Worm (Caenorhabditis elegans): Measurements from ENCODE around the gene C45G9.5.

C45G9.5 gene

ce11 chrIII:5018116-5018689, 29.7 kb upstream of the C45G9.5 start, which contains the start of gene wip-1:
TSS of gene wip-1 (plus strand) at chrIII:5018639.
- TF ChIP-seq daf-8 (GFP tag; IDR thresholded peaks at IDR 0.05) (no peak), lir-3 (tag; optimal IDR thresholded peaks at IDR 0.05) (peak; percentile 52), attf-4 (tag; optimal IDR thresholded peaks at IDR 0.05) (peak; percentile 3), lin-13 (GFP tag; optimal IDR thresholded peaks at IDR 0.05) (peak; percentile 97), jun-1 (tag; optimal IDR thresholded peaks at IDR 0.05) (peak; percentile 95), T20F7.1 (GFP tag; optimal IDR thresholded peaks at IDR 0.05) (peak; percentile 95), nhr-48 (tag; optimal IDR thresholded peaks at IDR 0.05) (peak; percentile 91), snpc-1.2 (GFP tag; IDR thresholded peaks at IDR 0.05) (peak; percentile 78), saeg-2 (GFP tag; IDR thresholded peaks at IDR 0.05) (peak; percentile 87; the same call in 1 of the 2 replicates), lin-39 (tag; optimal IDR thresholded peaks at IDR 0.05) (peak; percentile 55), cey-2 (tag; optimal IDR thresholded peaks at IDR 0.05; ENCODE audit: borderline replicate concordance, insufficient read depth) (peak; percentile 57), arid-1 (GFP tag; conservative IDR thresholded peaks at IDR 0.05) (peak; percentile 98), mes-2 (tag; optimal IDR thresholded peaks at IDR 0.05; ENCODE audit: poor library complexity, severe bottlenecking) (peak; percentile 96), ceh-20 (GFP tag; IDR thresholded peaks at IDR 0.05) (peak; percentile 95), unc-130 (GFP tag; optimal IDR thresholded peaks at IDR 0.05) (peak; percentile 97), dve-1 (tag; optimal IDR thresholded peaks at IDR 0.05; ENCODE audit: insufficient read depth) (peak; percentile 100), snpc-4 (tag; optimal IDR thresholded peaks at IDR 0.05) (peak; percentile 52), ceh-28 (tag; optimal IDR thresholded peaks at IDR 0.05) (peak; percentile 38), madf-5 (GFP tag; IDR thresholded peaks at IDR 0.05) (peak in 1 of 2 experiments; percentile 90; a peak in 1 of 4 replicates), ztf-7 (tag; optimal IDR thresholded peaks at IDR 0.05) (peak; percentile 93), nhr-111 (GFP tag; optimal IDR thresholded peaks at IDR 0.05) (peak; percentile 86), php-3 (GFP tag; IDR thresholded peaks at IDR 0.05) (peak; percentile 93), zfp-2 (tag; optimal IDR thresholded peaks at IDR 0.05) (peak; percentile 85), egl-27 (tag; optimal IDR thresholded peaks at IDR 0.05) (no peak), dmd-6 (GFP tag; IDR thresholded peaks at IDR 0.05) (peak; percentile 96), ctbp-1 (GFP tag; IDR thresholded peaks at IDR 0.05) (peak; percentile 96), pqm-1 (tag; optimal IDR thresholded peaks at IDR 0.05) (peak; percentile 54), nhr-42 (GFP tag; IDR thresholded peaks at IDR 0.05) (peak; percentile 94), zfp-3 (GFP tag; conservative IDR thresholded peaks at IDR 0.05) (peak; percentile 94), ceh-44 (GFP tag; IDR thresholded peaks at IDR 0.05) (peak; percentile 46; the same call in 1 of the 2 replicates), ztf-11 (tag; optimal IDR thresholded peaks at IDR 0.05) (peak; percentile 18), tra-1 (GFP tag; IDR thresholded peaks at IDR 0.05) (peak; percentile 93), ces-1 (GFP tag; optimal IDR thresholded peaks at IDR 0.05) (peak; percentile 33), nhr-28 (tag; optimal IDR thresholded peaks at IDR 0.05) (peak; percentile 98), rbr-2 (tag; optimal IDR thresholded peaks at IDR 0.05) (peak; percentile 98), zip-2 (tag; optimal IDR thresholded peaks at IDR 0.05) (peak; percentile 88), lim-7 (GFP tag; IDR thresholded peaks at IDR 0.05) (peak; percentile 76), Y75B8A.6 (GFP tag; IDR thresholded peaks at IDR 0.05) (no peak), dmd-9 (GFP tag; IDR thresholded peaks at IDR 0.05) (peak; percentile 94), Y105C5A.15 (GFP tag; IDR thresholded peaks at IDR 0.05) (peak; percentile 84; the same call in 1 of the 2 replicates), zag-1 (tag; optimal IDR thresholded peaks at IDR 0.05) (peak; percentile 66), Y5F2A.4 (GFP tag; optimal IDR thresholded peaks at IDR 0.05) (peak; percentile 77), hmg-1.1 (GFP tag; IDR thresholded peaks at IDR 0.05) (peak; percentile 98), Y48G9A.11 (GFP tag; IDR thresholded peaks at IDR 0.05) (peak; percentile 83), aly-2 (tag; optimal IDR thresholded peaks at IDR 0.05) (no peak), nhr-77 (tag; optimal IDR thresholded peaks at IDR 0.05) (peak; percentile 98), mxl-3 (GFP tag; optimal IDR thresholded peaks at IDR 0.05) (peak; percentile 97), fkh-10 (GFP tag; optimal IDR thresholded peaks at IDR 0.05) (peak; percentile 85), aha-1 (tag) (peak; percentile 100), F44E2.7 (GFP tag; IDR thresholded peaks at IDR 0.05) (peak; percentile 87), ZK337.2 (GFP tag; IDR thresholded peaks at IDR 0.05) (peak; percentile 69; the same call in 1 of the 2 replicates)
